Fruit fly (Drosophila melanogaster): ENCODE data around the gene CG31751.

CG31751 gene

DNA sequence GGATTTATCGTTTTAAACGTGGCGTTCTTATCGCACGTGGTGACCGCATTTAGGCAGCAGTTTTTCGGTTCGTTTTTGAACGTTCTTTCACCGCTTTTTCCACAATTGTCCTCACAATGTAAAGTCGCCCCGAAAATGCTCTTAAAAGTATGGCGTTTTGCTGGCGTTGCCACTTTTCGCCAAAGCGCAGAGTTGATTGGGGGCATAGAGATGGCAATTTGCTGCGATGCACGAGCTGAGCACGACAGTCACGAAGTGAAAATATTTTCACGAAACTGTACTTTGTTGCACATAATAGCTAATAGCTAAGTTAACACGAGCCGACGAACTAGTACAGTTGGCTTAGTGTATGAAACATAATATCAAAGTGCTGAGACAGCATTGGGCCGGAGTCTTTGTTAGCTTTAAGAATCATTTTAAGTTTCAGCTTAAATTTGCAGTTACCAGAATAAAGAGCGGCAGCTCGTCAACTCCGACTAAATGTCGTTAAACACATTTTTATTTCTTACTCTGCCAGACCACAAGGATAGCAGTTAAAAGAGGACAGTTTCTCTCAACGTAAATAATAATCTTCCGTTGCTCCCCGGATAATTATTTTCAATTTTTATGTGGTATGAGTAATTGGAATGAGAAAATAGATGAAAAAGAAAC, 11.8 kb downstream of the CG31751 start, which contains the start of gene msl-1 (continued):
- no peak for TF ChIP-seq Lim3 (GFP tag; IDR thresholded peaks at IDR 0.05)
- TF ChIP-seq schlank (tag; optimal IDR thresholded peaks at IDR 0.05) = no peak
- peak; percentile 44; the same call in 1 of the 2 replicates for TF ChIP-seq onecut (GFP tag; IDR thresholded peaks at IDR 0.05)
- no peak for TF ChIP-seq HHEX (GFP tag; optimal IDR thresholded peaks at IDR 0.05)
- TF ChIP-seq CG3281 (GFP tag; optimal IDR thresholded peaks at IDR 0.05) = no peak
- TF ChIP-seq lbe (GFP tag; optimal IDR thresholded peaks at IDR 0.05) = no peak
- no peak for TF ChIP-seq pita (GFP tag; optimal IDR thresholded peaks at IDR 0.05)
- 0 out of 3 replicates have a peak, but pooled peaks have one; percentile 18 for TF ChIP-seq ase (GFP tag; IDR thresholded peaks at IDR 0.05)
- no peak for TF ChIP-seq Sox102F (GFP tag; optimal IDR thresholded peaks at IDR 0.05)
- no peak for TF ChIP-seq lola (GFP tag; optimal IDR thresholded peaks at IDR 0.05)
- no peak for TF ChIP-seq CG6254 (GFP tag; optimal IDR thresholded peaks at IDR 0.05)
- peak; percentile 51; the same call in 1 of the 2 replicates for TF ChIP-seq H2.0 (GFP tag; IDR thresholded peaks at IDR 0.05)
- peak; percentile 74 for TF ChIP-seq Sry-β (GFP tag; optimal IDR thresholded peaks at IDR 0.05)
- no peak for TF ChIP-seq luna (GFP tag; optimal IDR thresholded peaks at IDR 0.05)
- TF ChIP-seq lab (GFP tag; optimal IDR thresholded peaks at IDR 0.05) = no peak
- TF ChIP-seq CG1603 (tag; optimal IDR thresholded peaks at IDR 0.05) = peak; percentile 75
- TF ChIP-seq CG11560 (tag; IDR thresholded peaks at IDR 0.05) = no peak
- TF ChIP-seq Mes4 (GFP tag; optimal IDR thresholded peaks at IDR 0.05) = no peak
- peak; percentile 55 for TF ChIP-seq lilli (GFP tag; optimal IDR thresholded peaks at IDR 0.05)
- TF ChIP-seq az2 (GFP tag; optimal IDR thresholded peaks at IDR 0.05) = peak; percentile 21
- peak; percentile 81 for TF ChIP-seq pzg (GFP tag; optimal IDR thresholded peaks at IDR 0.05)
- TF ChIP-seq danr (GFP tag; IDR thresholded peaks at IDR 0.05) = no peak
- no peak for TF ChIP-seq Ssrp (tag; optimal IDR thresholded peaks at IDR 0.05)
- TF ChIP-seq CG11398 (GFP tag; optimal IDR thresholded peaks at IDR 0.05) = no peak
- peak in 1 of 2 experiments; percentile 31 for TF ChIP-seq tll (GFP tag; optimal IDR thresholded peaks at IDR 0.05)
- no peak for TF ChIP-seq zf30C (GFP tag; optimal IDR thresholded peaks at IDR 0.05)
- TF ChIP-seq sisA (GFP tag; IDR thresholded peaks at IDR 0.05) = peak; percentile 38
- TF ChIP-seq chinmo (GFP tag; IDR thresholded peaks at IDR 0.05; ENCODE audit: partially characterized antibody) = peak; percentile 95; the same call in 2 of the 4 replicates
- no peak for TF ChIP-seq CG17359 (tag; optimal IDR thresholded peaks at IDR 0.05)
- TF ChIP-seq rib (GFP tag; IDR thresholded peaks at IDR 0.05) = no peak
- no peak for TF ChIP-seq CG10979 (tag; optimal IDR thresholded peaks at IDR 0.05)
- no peak for TF ChIP-seq CG11723 (GFP tag; optimal IDR thresholded peaks at IDR 0.05)
- no peak for TF ChIP-seq MTF-1 (GFP tag; optimal IDR thresholded peaks at IDR 0.05; ENCODE audit: borderline replicate concordance)
- no peak for TF ChIP-seq Eip74EF (GFP tag; optimal IDR thresholded peaks at IDR 0.05)
- no peak for TF ChIP-seq Hmr (GFP tag; optimal IDR thresholded peaks at IDR 0.05)
- TF ChIP-seq disco-r (GFP tag; optimal IDR thresholded peaks at IDR 0.05) = no peak
- peak; percentile 51 for TF ChIP-seq stwl (tag; optimal IDR thresholded peaks at IDR 0.05)
- TF ChIP-seq CG9727 (GFP tag; optimal IDR thresholded peaks at IDR 0.05) = peak; percentile 26
- TF ChIP-seq CG2202 (tag; optimal IDR thresholded peaks at IDR 0.05) = no peak
- 0 out of 3 replicates have a peak, but pooled peaks have one; percentile 28 for TF ChIP-seq otp (GFP tag; IDR thresholded peaks at IDR 0.05)
- peak; percentile 26; the same call in 1 of the 2 replicates for TF ChIP-seq ssp (GFP tag; IDR thresholded peaks at IDR 0.05)
- TF ChIP-seq CG12659 (GFP tag; optimal IDR thresholded peaks at IDR 0.05) = peak; percentile 54
- TF ChIP-seq CoRest (tag; optimal IDR thresholded peaks at IDR 0.05) = no peak
- TF ChIP-seq Vsx1 (GFP tag; optimal IDR thresholded peaks at IDR 0.05) = no peak
- TF ChIP-seq CG10209 (GFP tag; optimal IDR thresholded peaks at IDR 0.05) = no peak
- TF ChIP-seq Dp (GFP tag; optimal IDR thresholded peaks at IDR 0.05) = peak; percentile 32
- TF ChIP-seq CG31388 (GFP tag; optimal IDR thresholded peaks at IDR 0.05) = no peak
- no peak for TF ChIP-seq CG4820 (GFP tag; optimal IDR thresholded peaks at IDR 0.05)

Data from whole organism, embryonic.